Fruit fly (Drosophila melanogaster) whole organism, wandering third instar larva: ENCODE data around the gene ATP7.
A peak's percentile ranks its signal among the peaks of the same experiment; 100 is the strongest.

Experiments
- Abd-B ChIP-seq: fragments of >200 bp; optimal IDR thresholded peaks from 2 replicates; lab custom pipeline; 2017; ENCODE audit warnings: missing biosample characterization, missing genetic modification characterization
- CG32264 ChIP-seq: fragments of 200-800 bp; sonication (Bioruptor generic); optimal IDR thresholded peaks from 2 replicates; lab custom pipeline; 2016; ENCODE audit warnings: missing biosample characterization, missing genetic modification characterization
- CG9705 ChIP-seq: fragments of 200-800 bp; sonication (Bioruptor generic); optimal IDR thresholded peaks from 2 replicates; lab custom pipeline; 2018; ENCODE audit warnings: missing biosample characterization, mild to moderate bottlenecking, missing genetic modification characterization
- CrebA ChIP-seq: fragments of 200-800 bp; sonication (Bioruptor generic); optimal IDR thresholded peaks from 2 replicates; lab custom pipeline; 2016; ENCODE audit warnings: missing biosample characterization, mild to moderate bottlenecking, missing genetic modification characterization, borderline replicate concordance
- Dfd ChIP-seq: fragments of >200 bp; optimal IDR thresholded peaks from 2 replicates; lab custom pipeline; 2017; ENCODE audit warnings: missing biosample characterization, missing genetic modification characterization
- Dif ChIP-seq: fragments of 200-275, 200-300 bp; sonication (Bioruptor generic); optimal IDR thresholded peaks from 2 replicates; lab custom pipeline; 2018; ENCODE audit warnings: missing biosample characterization, missing genetic modification characterization; ENCODE audit not compliant: partially characterized antibody
- GATAd ChIP-seq: sonication (Bioruptor generic); optimal IDR thresholded peaks from 2 replicates; lab custom pipeline; 2016; ENCODE audit warnings: missing biosample characterization, missing genetic modification characterization
- HLH106 ChIP-seq: fragments of 200-800 bp; optimal IDR thresholded peaks from 3 replicates; lab custom pipeline; 2019; ENCODE audit warnings: missing biosample characterization, mild to moderate bottlenecking, missing genetic modification characterization, moderate library complexity
- Hnf4 ChIP-seq: fragments of 200-800 bp; sonication (Bioruptor generic); optimal IDR thresholded peaks from 2 replicates; lab custom pipeline; 2016; ENCODE audit warnings: missing biosample characterization, mild to moderate bottlenecking, missing genetic modification characterization
- Hr78 ChIP-seq: fragments of >200 bp; optimal IDR thresholded peaks from 2 replicates; lab custom pipeline; 2017; ENCODE audit warnings: missing biosample characterization, missing genetic modification characterization
- Hr83 ChIP-seq: fragments of 200-300 bp; sonication (Bioruptor generic); optimal IDR thresholded peaks from 2 replicates; lab custom pipeline; 2016; ENCODE audit warnings: missing biosample characterization, mild to moderate bottlenecking, missing genetic modification characterization, moderate library complexity; ENCODE audit not compliant: poor library complexity, severe bottlenecking
- Jra ChIP-seq: sonication (Bioruptor generic); optimal IDR thresholded peaks from 2 replicates; lab custom pipeline; 2016; ENCODE audit warnings: missing biosample characterization, missing genetic modification characterization
- Mio ChIP-seq: sonication (Bioruptor generic); optimal IDR thresholded peaks from 2 replicates; lab custom pipeline; 2016; ENCODE audit warnings: missing biosample characterization, missing genetic modification characterization
- Myc ChIP-seq: fragments of >200 bp; optimal IDR thresholded peaks from 2 replicates; lab custom pipeline; 2017
- N ChIP-seq: fragments of >200 bp; optimal IDR thresholded peaks from 2 replicates; lab custom pipeline; 2018; ENCODE audit warnings: missing biosample characterization, missing external identifiers, missing genetic modification characterization
- OdsH ChIP-seq: fragments of 200-800 bp; sonication (Bioruptor generic); optimal IDR thresholded peaks from 2 replicates; lab custom pipeline; 2016; ENCODE audit warnings: missing biosample characterization, mild to moderate bottlenecking, missing genetic modification characterization
- Rel ChIP-seq, 2 experiments: fragments of 200-800 bp; sonication (Bioruptor generic) in 1 of 2; optimal IDR thresholded peaks; 2 replicates in 1 of 2; 3 replicates in 1 of 2; lab custom pipeline; 2016 to 2019; ENCODE audit warnings: mild to moderate bottlenecking in 2 of 2, missing biosample characterization in 2 of 2, missing genetic modification characterization in 2 of 2, moderate library complexity in 1 of 2
- Sp1 ChIP-seq: fragments of 200-800 bp; sonication (Bioruptor generic); optimal IDR thresholded peaks from 3 replicates; lab custom pipeline; 2019; ENCODE audit warnings: missing biosample characterization, mild to moderate bottlenecking, missing genetic modification characterization, moderate library complexity
- Vsx2 ChIP-seq: fragments of 200-300, 225-300 bp; sonication (Bioruptor generic); optimal IDR thresholded peaks from 2 replicates; lab custom pipeline; 2018; ENCODE audit warnings: missing biosample characterization, missing genetic modification characterization; ENCODE audit not compliant: partially characterized antibody
- br ChIP-seq: fragments of 200-800 bp; sonication (Bioruptor generic); optimal IDR thresholded peaks from 2 replicates; lab custom pipeline; 2016; ENCODE audit warnings: missing biosample characterization, missing genetic modification characterization
- brk ChIP-seq: fragments of 200-800 bp; sonication (Bioruptor generic); optimal IDR thresholded peaks from 2 replicates; lab custom pipeline; 2016; ENCODE audit warnings: missing biosample characterization, mild to moderate bottlenecking, missing genetic modification characterization
- dl ChIP-seq, 2 experiments: fragments of 175-275, 200-275 bp in 1 of 2; fragments of 200-275 bp in 1 of 2; sonication (Bioruptor generic); optimal IDR thresholded peaks; lab custom pipeline; 2018; ENCODE audit warnings: mild to moderate bottlenecking in 2 of 2, missing biosample characterization in 2 of 2, missing genetic modification characterization in 2 of 2, moderate library complexity in 2 of 2; ENCODE audit not compliant: partially characterized antibody in 2 of 2, insufficient read depth in 1 of 2
- dmrt93B ChIP-seq: fragments of 200-800 bp; sonication (Bioruptor generic); optimal IDR thresholded peaks from 2 replicates; lab custom pipeline; 2018; ENCODE audit warnings: missing biosample characterization, mild to moderate bottlenecking, missing genetic modification characterization
- dsf ChIP-seq: sonication (Bioruptor generic); optimal IDR thresholded peaks from 2 replicates; lab custom pipeline; 2016; ENCODE audit warnings: missing biosample characterization, missing genetic modification characterization, borderline replicate concordance
- ey ChIP-seq: fragments of 200-800 bp; sonication (Bioruptor generic); optimal IDR thresholded peaks from 2 replicates; lab custom pipeline; 2016; ENCODE audit warnings: missing biosample characterization, missing genetic modification characterization
- foxo ChIP-seq, 2 experiments: fragments of 200-800 bp; sonication (Bioruptor generic); optimal IDR thresholded peaks; 2 replicates in 1 of 2; 3 replicates in 1 of 2; lab custom pipeline; 2016 to 2017; ENCODE audit warnings: missing biosample characterization in 2 of 2, missing genetic modification characterization in 2 of 2
- fru ChIP-seq: fragments of 200-800 bp; sonication (Bioruptor generic); optimal IDR thresholded peaks from 3 replicates; lab custom pipeline; 2016; ENCODE audit warnings: missing biosample characterization, mild to moderate bottlenecking, missing genetic modification characterization
- h ChIP-seq: fragments of 200-800 bp; sonication (Bioruptor generic); optimal IDR thresholded peaks from 3 replicates; lab custom pipeline; 2016; ENCODE audit warnings: missing biosample characterization, mild to moderate bottlenecking, missing genetic modification characterization
- jim ChIP-seq: fragments of 175-275, 200-325 bp; sonication (Bioruptor generic); optimal IDR thresholded peaks from 2 replicates; lab custom pipeline; 2016; ENCODE audit warnings: missing biosample characterization, mild to moderate bottlenecking, missing genetic modification characterization
- lola ChIP-seq: fragments of >200 bp; optimal IDR thresholded peaks from 2 replicates; lab custom pipeline; 2017; ENCODE audit warnings: missing biosample characterization, missing genetic modification characterization
- pan ChIP-seq: fragments of >200 bp; optimal IDR thresholded peaks from 2 replicates; lab custom pipeline; 2017
- psq ChIP-seq: fragments of 200-800 bp; sonication (Bioruptor generic); optimal IDR thresholded peaks from 3 replicates; lab custom pipeline; 2017; ENCODE audit warnings: missing biosample characterization, mild to moderate bottlenecking, missing genetic modification characterization, moderate library complexity
- rgr ChIP-seq: fragments of 200-800 bp; sonication (Bioruptor generic); optimal IDR thresholded peaks from 3 replicates; lab custom pipeline; 2016; ENCODE audit warnings: missing biosample characterization, mild to moderate bottlenecking, missing genetic modification characterization
- sage ChIP-seq: fragments of 200-800 bp; sonication (Bioruptor generic); optimal IDR thresholded peaks from 2 replicates; lab custom pipeline; 2016; ENCODE audit warnings: missing biosample characterization, mild to moderate bottlenecking, missing genetic modification characterization
- sv ChIP-seq: fragments of 200-800 bp; sonication (Bioruptor generic); optimal IDR thresholded peaks from 3 replicates; lab custom pipeline; 2016; ENCODE audit warnings: missing biosample characterization, missing genetic modification characterization
- tai ChIP-seq: sonication (Bioruptor generic); optimal IDR thresholded peaks from 2 replicates; lab custom pipeline; 2016; ENCODE audit warnings: missing biosample characterization, missing genetic modification characterization
- usp ChIP-seq: fragments of >200 bp; optimal IDR thresholded peaks from 2 replicates; lab custom pipeline; 2017; ENCODE audit warnings: missing biosample characterization, missing genetic modification characterization
- woc ChIP-seq: sonication (Bioruptor generic); optimal IDR thresholded peaks from 2 replicates; lab custom pipeline; 2016; ENCODE audit warnings: missing biosample characterization, mild to moderate bottlenecking, missing genetic modification characterization

Gene ATP7

dm6 chrX:11820284-11821075, 34.3 kb upstream of the ATP7 start (continued):
- TF ChIP-seq GATAd (GFP tag; lab: Kevin White, UChicago) (no peak), tai (GFP tag; lab: Kevin White, UChicago) (no peak), Sp1 (GFP tag; lab: Kevin White, UChicago) (peak; percentile 25), Jra (no peak), dmrt93B (GFP tag; lab: Kevin White, UChicago) (peak; percentile 42), Myc (lab: Kevin White, UChicago) (no peak)

dm6 chrX:11821946-11822345, 32.9 kb upstream of the ATP7 start:
- no peak for TF ChIP-seq Vsx2
- no peak for TF ChIP-seq Jra
- peak; percentile 5 for TF ChIP-seq rgr (GFP tag; lab: Kevin White, UChicago)
- no peak for TF ChIP-seq sage (GFP tag; lab: Kevin White, UChicago)
- no peak for TF ChIP-seq sv (GFP tag; lab: Kevin White, UChicago)
- TF ChIP-seq foxo (GFP tag; optimal IDR thresholded peaks at IDR 0.05; lab: Kevin White, UChicago): peak in 1 of 2 experiments; percentile 17
- TF ChIP-seq HLH106 (tag; lab: Kevin White, UChicago): peak; percentile 19

- TF ChIP-seq CG9705: no peak
- no peak for TF ChIP-seq tai (GFP tag; lab: Kevin White, UChicago)
- no peak for TF ChIP-seq CrebA
- TF ChIP-seq dsf: no peak
- no peak for TF ChIP-seq Rel (GFP tag; optimal IDR thresholded peaks at IDR 0.05; lab: Kevin White, UChicago)
- TF ChIP-seq Rel (tag; optimal IDR thresholded peaks at IDR 0.05; lab: Kevin White, UChicago): no peak
- TF ChIP-seq sage (GFP tag; lab: Kevin White, UChicago): no peak
- no peak for TF ChIP-seq dmrt93B (GFP tag; lab: Kevin White, UChicago)
- TF ChIP-seq GATAd (GFP tag; lab: Kevin White, UChicago): no peak
- TF ChIP-seq Hr83 (GFP tag; lab: Kevin White, UChicago): no peak
- no peak for TF ChIP-seq Abd-B
- peak; percentile 65 for TF ChIP-seq Dif (GFP tag; lab: Kevin White, UChicago)
- no peak for TF ChIP-seq psq (GFP tag; lab: Kevin White, UChicago)
- no peak for TF ChIP-seq Vsx2
- TF ChIP-seq Mio: no peak
- no peak for TF ChIP-seq jim (GFP tag; lab: Kevin White, UChicago)
- TF ChIP-seq rgr (GFP tag; lab: Kevin White, UChicago): peak; percentile 7
- no peak for TF ChIP-seq foxo (GFP tag; optimal IDR thresholded peaks at IDR 0.05; lab: Kevin White, UChicago)
- no peak for TF ChIP-seq N
- TF ChIP-seq fru (GFP tag; lab: Kevin White, UChicago): no peak
- TF ChIP-seq lola (GFP tag; lab: Kevin White, UChicago): no peak
- peak; percentile 6 for TF ChIP-seq h (GFP tag; lab: Kevin White, UChicago)
- TF ChIP-seq HLH106 (tag; lab: Kevin White, UChicago): peak; percentile 12
- TF ChIP-seq Jra: no peak
- TF ChIP-seq woc (GFP tag; lab: Kevin White, UChicago): no peak
- TF ChIP-seq Myc (lab: Kevin White, UChicago): no peak
- TF ChIP-seq brk (GFP tag; lab: Kevin White, UChicago): no peak
- no peak for TF ChIP-seq dl (GFP tag; optimal IDR thresholded peaks at IDR 0.05; lab: Kevin White, UChicago; ENCODE audit: insufficient read depth in 1 of 2, partially characterized antibody in 2 of 2)
- TF ChIP-seq pan (lab: Kevin White, UChicago): no peak
- no peak for TF ChIP-seq Dfd (GFP tag; lab: Kevin White, UChicago)
- no peak for TF ChIP-seq Hr78 (GFP tag; lab: Kevin White, UChicago)
- TF ChIP-seq br (GFP tag; lab: Kevin White, UChicago): peak; percentile 34
- no peak for TF ChIP-seq sv (GFP tag; lab: Kevin White, UChicago)
- no peak for TF ChIP-seq Hnf4 (GFP tag; lab: Kevin White, UChicago)
- peak; percentile 37 for TF ChIP-seq Sp1 (GFP tag; lab: Kevin White, UChicago)
- TF ChIP-seq ey (GFP tag; lab: Kevin White, UChicago): no peak
- no peak for TF ChIP-seq OdsH (GFP tag; lab: Kevin White, UChicago)
- no peak for TF ChIP-seq usp
- no peak for TF ChIP-seq CG32264 (GFP tag; lab: Kevin White, UChicago)
These were observed 31.8 kb upstream of the ATP7 start for dm6 chrX:11823003-11823402.
